Worm (Caenorhabditis elegans) whole organism, L1 larva: Measurements from ENCODE around the gene F42A10.6.

ENCODE experiments used
- C04F5.9 ChIP-seq: sonication (generic microtip); optimal IDR thresholded peaks from 2 replicates; lab custom pipeline; 2016; ENCODE audit warnings: missing genetic modification characterization, missing compliant biosample characterization
- F16B12.6 ChIP-seq: fragments of 150-350 bp; optimal IDR thresholded peaks from 2 replicates; lab custom pipeline; 2014; ENCODE audit warnings: missing biosample characterization, missing genetic modification characterization
- Y116A8C.19 ChIP-seq: sonication (generic microtip); optimal IDR thresholded peaks from 2 replicates; lab custom pipeline; 2016; ENCODE audit warnings: missing compliant biosample characterization, missing genetic modification characterization, borderline replicate concordance
- aly-2 ChIP-seq: fragments of 150-350 bp; optimal IDR thresholded peaks from 2 replicates; lab custom pipeline; 2014; ENCODE audit warnings: missing biosample characterization, missing genetic modification characterization
- blmp-1 ChIP-seq: fragments of 150-350 bp; optimal IDR thresholded peaks from 2 replicates; lab custom pipeline; 2014; ENCODE audit warnings: missing biosample characterization, missing genetic modification characterization
- ceh-82 ChIP-seq, 3 experiments: fragments of 150-350 bp in 1 of 3; sonication (generic microtip) in 2 of 3; optimal IDR thresholded peaks; 2 replicates each; lab custom pipeline; 2014 to 2017; ENCODE audit warnings: missing biosample characterization in 3 of 3, missing genetic modification characterization in 3 of 3
- ceh-88 ChIP-seq: fragments of 200-800 bp; sonication (Bioruptor generic); IDR thresholded peaks from 2 replicates; pipeline ENCODE4 v1.3.6; 2022; ENCODE audit warnings: missing genetic modification characterization, missing compliant biosample characterization
- efl-1 ChIP-seq, 4 experiments: fragments of 150-350 bp; optimal IDR thresholded peaks in 3 of 4; peaks in 1 of 4; 1 replicate in 1 of 4; 2 replicates in 3 of 4; lab custom pipeline; 2014; ENCODE audit warnings: missing biosample characterization in 2 of 4, missing genetic modification characterization in 2 of 4, missing genetic modification reagents in 2 of 4
- fkh-10 ChIP-seq: sonication (generic microtip); optimal IDR thresholded peaks from 2 replicates; lab custom pipeline; 2017; ENCODE audit warnings: missing biosample characterization, missing genetic modification reagents, missing genetic modification characterization
- fkh-4 ChIP-seq: sonication (generic microtip); optimal IDR thresholded peaks from 2 replicates; lab custom pipeline; 2016; ENCODE audit warnings: missing compliant biosample characterization, missing genetic modification characterization, borderline replicate concordance
- fkh-8 ChIP-seq: sonication (generic microtip); optimal IDR thresholded peaks from 2 replicates; lab custom pipeline; 2016; ENCODE audit warnings: mild to moderate bottlenecking, missing genetic modification characterization, missing compliant biosample characterization
- fos-1 ChIP-seq: fragments of 150-350 bp; optimal IDR thresholded peaks from 2 replicates; lab custom pipeline; 2014; ENCODE audit warnings: missing biosample characterization, missing genetic modification characterization
- grh-1 ChIP-seq: fragments of 200-800 bp; sonication (Bioruptor generic); IDR thresholded peaks from 2 replicates; pipeline ENCODE4 v1.3.6; 2022; ENCODE audit warnings: missing genetic modification reagents, missing genetic modification characterization, missing compliant biosample characterization
- hlh-17 ChIP-seq: fragments of 200-800 bp; sonication (Bioruptor generic); optimal IDR thresholded peaks from 2 replicates; lab custom pipeline; 2018; ENCODE audit warnings: missing genetic modification characterization, mild to moderate bottlenecking, missing compliant biosample characterization, moderate library complexity, borderline replicate concordance
- hlh-4 ChIP-seq: sonication (generic microtip); optimal IDR thresholded peaks from 2 replicates; lab custom pipeline; 2016; ENCODE audit warnings: mild to moderate bottlenecking, missing genetic modification characterization, missing compliant biosample characterization
- irx-1 ChIP-seq: sonication (generic microtip); optimal IDR thresholded peaks from 2 replicates; lab custom pipeline; 2016; ENCODE audit warnings: missing genetic modification characterization, missing compliant biosample characterization
- lin-13 ChIP-seq: fragments of 150-350 bp; optimal IDR thresholded peaks from 2 replicates; lab custom pipeline; 2014; ENCODE audit warnings: missing biosample characterization, missing genetic modification reagents, missing genetic modification characterization
- lin-15B ChIP-seq: fragments of 150-350 bp; sonication (generic microtip); optimal IDR thresholded peaks from 3 replicates; lab custom pipeline; 2014; ENCODE audit warnings: missing biosample characterization, missing genetic modification characterization
- lin-35 ChIP-seq, 2 experiments: fragments of 150-350 bp; optimal IDR thresholded peaks; 2 replicates each; lab custom pipeline; 2014; ENCODE audit warnings: missing biosample characterization in 2 of 2, missing genetic modification characterization in 2 of 2, missing genetic modification reagents in 2 of 2
- lin-39 ChIP-seq: fragments of 150-350 bp; optimal IDR thresholded peaks from 2 replicates; lab custom pipeline; 2014; ENCODE audit warnings: missing biosample characterization, missing genetic modification reagents, missing genetic modification characterization
- lsy-2 ChIP-seq, 2 experiments: fragments of 150-350 bp; optimal IDR thresholded peaks; 2 replicates each; lab custom pipeline; 2014; ENCODE audit warnings: missing biosample characterization in 2 of 2, missing genetic modification characterization in 2 of 2
- mab-9 ChIP-seq: fragments of 200-800 bp; sonication (Bioruptor generic); IDR thresholded peaks from 2 replicates; pipeline ENCODE4 v1.3.6; 2022; ENCODE audit warnings: missing genetic modification reagents, missing genetic modification characterization, missing compliant biosample characterization
- mdl-1 ChIP-seq, 2 experiments: fragments of 150-350 bp; optimal IDR thresholded peaks; 2 replicates each; lab custom pipeline; 2014 to 2017; ENCODE audit warnings: missing biosample characterization in 2 of 2, missing genetic modification characterization in 2 of 2, inconsistent platforms in 1 of 2
- mep-1 ChIP-seq: fragments of 150-350 bp; optimal IDR thresholded peaks from 2 replicates; lab custom pipeline; 2014; ENCODE audit warnings: missing biosample characterization, missing genetic modification characterization
- nhr-12 ChIP-seq: sonication (generic microtip); optimal IDR thresholded peaks from 2 replicates; lab custom pipeline; 2017; ENCODE audit warnings: missing biosample characterization, missing genetic modification characterization
- nhr-237 ChIP-seq: fragments of 150-350 bp; optimal IDR thresholded peaks from 2 replicates; lab custom pipeline; 2014; ENCODE audit warnings: missing biosample characterization, missing genetic modification characterization
- nhr-76 ChIP-seq: sonication (generic microtip); optimal IDR thresholded peaks from 2 replicates; lab custom pipeline; 2017; ENCODE audit warnings: missing biosample characterization, missing genetic modification characterization
- nhr-84 ChIP-seq: sonication (generic microtip); optimal IDR thresholded peaks from 2 replicates; lab custom pipeline; 2017; ENCODE audit warnings: missing biosample characterization, missing genetic modification characterization
- nhr-85 ChIP-seq: sonication (generic microtip); peaks from one replicate; lab custom pipeline; 2016; ENCODE audit warnings: missing genetic modification characterization, inconsistent platforms, missing compliant biosample characterization
- rnt-1 ChIP-seq: sonication (generic microtip); optimal IDR thresholded peaks from 2 replicates; lab custom pipeline; 2016; ENCODE audit warnings: mild to moderate bottlenecking, missing genetic modification characterization, moderate library complexity, missing compliant biosample characterization
- skn-1 ChIP-seq: fragments of 150-350 bp; optimal IDR thresholded peaks from 2 replicates; lab custom pipeline; 2014; ENCODE audit warnings: missing biosample characterization, missing genetic modification characterization
- snpc-4 ChIP-seq: fragments of 150-350 bp; optimal IDR thresholded peaks from 2 replicates; lab custom pipeline; 2014; ENCODE audit warnings: missing biosample characterization, missing genetic modification characterization
- snu-23 ChIP-seq: sonication (generic microtip); optimal IDR thresholded peaks from 2 replicates; lab custom pipeline; 2016; ENCODE audit warnings: missing genetic modification characterization, missing compliant biosample characterization
- sox-4 ChIP-seq: sonication (generic microtip); optimal IDR thresholded peaks from 2 replicates; lab custom pipeline; 2016; ENCODE audit warnings: missing genetic modification characterization, missing compliant biosample characterization
- sptf-1 ChIP-seq: fragments of 150-350 bp; optimal IDR thresholded peaks from 2 replicates; lab custom pipeline; 2014; ENCODE audit warnings: missing biosample characterization, missing genetic modification characterization
- swsn-7 ChIP-seq: sonication (generic microtip); optimal IDR thresholded peaks from 2 replicates; lab custom pipeline; 2016; ENCODE audit warnings: missing genetic modification characterization, missing compliant biosample characterization
- tlp-1 ChIP-seq: fragments of 150-350 bp; optimal IDR thresholded peaks from 2 replicates; lab custom pipeline; 2014; ENCODE audit warnings: missing biosample characterization, missing genetic modification characterization
- unc-130 ChIP-seq: fragments of 150-350 bp; optimal IDR thresholded peaks from 2 replicates; lab custom pipeline; 2017; ENCODE audit warnings: missing biosample characterization, missing genetic modification characterization, inconsistent platforms
- unc-30 ChIP-seq: sonication (generic microtip); optimal IDR thresholded peaks from 2 replicates; lab custom pipeline; 2017; ENCODE audit warnings: missing biosample characterization, missing genetic modification characterization
- unc-98 ChIP-seq: fragments of 200-800 bp; sonication (Bioruptor generic); IDR thresholded peaks from 2 replicates; pipeline ENCODE4 v1.3.6; 2022; ENCODE audit warnings: missing genetic modification characterization, missing compliant biosample characterization
- vab-15 ChIP-seq: sonication (generic microtip); optimal IDR thresholded peaks from 2 replicates; lab custom pipeline; 2017; ENCODE audit warnings: missing genotype, mild to moderate bottlenecking, missing genetic modification characterization, missing compliant biosample characterization
- xbp-1 ChIP-seq: sonication (generic microtip); optimal IDR thresholded peaks from 2 replicates; lab custom pipeline; 2016; ENCODE audit warnings: missing genetic modification characterization, missing compliant biosample characterization
- ztf-11 ChIP-seq, 2 experiments: sonication (generic microtip); optimal IDR thresholded peaks; 2 replicates each; lab custom pipeline; 2016 to 2017; ENCODE audit warnings: missing genetic modification characterization in 2 of 2, missing biosample characterization in 1 of 2, missing compliant biosample characterization in 1 of 2

F42A10.6 gene

ce11 chrIII:6206161-6206853 lies 29.6 kb upstream of the F42A10.6 start, which contains the start of the genes sna-3 and rps-3 (continued):
- TF ChIP-seq snpc-4 (tag; lab: Kevin White, UChicago) (peak; percentile 27), ceh-88 (GFP tag; lab: Robert Waterston, UW) (no peak), snu-23 (peak; percentile 79), nhr-237 (tag; lab: Kevin White, UChicago) (peak; percentile 11), ceh-82 (tag; optimal IDR thresholded peaks at IDR 0.05; lab: Kevin White, UChicago) (peak; percentile 60 to 80 (median 61)), C04F5.9 (tag; lab: Kevin White, UChicago) (no peak), lin-13 (peak; percentile 65), efl-1 (optimal IDR thresholded peaks at IDR 0.05; lab: Kevin White, UChicago) (peak; percentile 82 to 88), efl-1 (GFP tag; optimal IDR thresholded peaks at IDR 0.05 in 1 of 2; lab: Kevin White, UChicago) (peak; percentile 73 to 96), xbp-1 (tag; lab: Kevin White, UChicago) (peak; percentile 74), unc-30 (tag; lab: Kevin White, UChicago) (no peak), rnt-1 (peak; percentile 85), vab-15 (tag; lab: Kevin White, UChicago) (peak; percentile 44), nhr-76 (tag; lab: Kevin White, UChicago) (no peak), hlh-4 (tag; lab: Kevin White, UChicago) (no peak), swsn-7 (tag; lab: Kevin White, UChicago) (peak; percentile 51), lin-15B (peak; percentile 68), mab-9 (GFP tag; lab: Robert Waterston, UW) (no peak), Y116A8C.19 (tag; lab: Kevin White, UChicago) (no peak), sptf-1 (no peak), fkh-10 (GFP tag; lab: Kevin White, UChicago) (no peak), unc-130 (tag; lab: Kevin White, UChicago) (peak; percentile 79), skn-1 (peak; percentile 76), nhr-85 (tag; lab: Kevin White, UChicago) (peak; percentile 75), mdl-1 (tag; optimal IDR thresholded peaks at IDR 0.05; lab: Kevin White, UChicago) (peak in 1 of 2 experiments; percentile 69), fos-1 (tag; lab: Kevin White, UChicago) (peak; percentile 51), fkh-8 (tag; lab: Kevin White, UChicago) (peak; percentile 66), nhr-12 (tag; lab: Kevin White, UChicago) (no peak), unc-98 (no peak), tlp-1 (tag; lab: Kevin White, UChicago) (no peak), blmp-1 (peak; percentile 71), ztf-11 (tag; optimal IDR thresholded peaks at IDR 0.05; lab: Kevin White, UChicago) (peak in 1 of 2 experiments; percentile 41), fkh-4 (tag; lab: Kevin White, UChicago) (no peak), aly-2 (tag; lab: Kevin White, UChicago) (peak; percentile 29), F16B12.6 (tag; lab: Kevin White, UChicago) (peak; percentile 54), hlh-17 (GFP tag; lab: Kevin White, UChicago) (no peak), irx-1 (tag; lab: Kevin White, UChicago) (peak; percentile 40), lin-35 (GFP tag; optimal IDR thresholded peaks at IDR 0.05; lab: Kevin White, UChicago) (peak; percentile 81 to 89)

ce11 chrIII:6202440-6202839 lies 25.8 kb upstream of the F42A10.6 start:
- TF ChIP-seq efl-1 (optimal IDR thresholded peaks at IDR 0.05; lab: Kevin White, UChicago), result no peak
- peak in 1 of 2 experiments; percentile 38 for TF ChIP-seq efl-1 (GFP tag; optimal IDR thresholded peaks at IDR 0.05 in 1 of 2; lab: Kevin White, UChicago)
- no peak for TF ChIP-seq nhr-84 (tag; lab: Kevin White, UChicago)
- TF ChIP-seq ceh-88 (GFP tag; lab: Robert Waterston, UW), result no peak
- TF ChIP-seq lin-35 (GFP tag; optimal IDR thresholded peaks at IDR 0.05; lab: Kevin White, UChicago), result no peak
- peak; percentile 12 for TF ChIP-seq aly-2 (tag; lab: Kevin White, UChicago)
- no peak for TF ChIP-seq lsy-2 (tag; optimal IDR thresholded peaks at IDR 0.05; lab: Kevin White, UChicago)
- no peak for TF ChIP-seq blmp-1
- no peak for TF ChIP-seq mep-1 (tag; lab: Kevin White, UChicago)
- no peak for TF ChIP-seq grh-1 (GFP tag; lab: Robert Waterston, UW)
- TF ChIP-seq sox-4, result no peak
- TF ChIP-seq nhr-237 (tag; lab: Kevin White, UChicago), result no peak
- TF ChIP-seq lin-39, result no peak
